Worm (Caenorhabditis elegans) whole organism, L4 larva: Measurements from ENCODE around the gene R166.3.

Experiments used
- aly-2 ChIP-seq: sonication (generic microtip); optimal IDR thresholded peaks from 2 replicates; lab custom pipeline; 2018; ENCODE audit warnings: missing biosample characterization, missing genetic modification characterization
- hlh-30 ChIP-seq: sonication (generic microtip); optimal IDR thresholded peaks from 2 replicates; lab custom pipeline; 2017; ENCODE audit warnings: antibody characterized with exemption, mild to moderate bottlenecking, missing genetic modification characterization, missing compliant biosample characterization; ENCODE audit not compliant: insufficient read depth
- jun-1 ChIP-seq: fragments of 150-350 bp; optimal IDR thresholded peaks from 2 replicates; lab custom pipeline; 2014; ENCODE audit warnings: missing biosample characterization, missing genetic modification reagents, missing genetic modification characterization
- lir-3 ChIP-seq: sonication (generic microtip); optimal IDR thresholded peaks from 2 replicates; lab custom pipeline; 2016; ENCODE audit warnings: mild to moderate bottlenecking, missing genetic modification characterization, missing compliant biosample characterization
- nhr-25 ChIP-seq: sonication (generic microtip); optimal IDR thresholded peaks from 2 replicates; lab custom pipeline; 2017; ENCODE audit warnings: missing genetic modification characterization, mild to moderate bottlenecking, missing compliant biosample characterization, antibody characterized with exemption, moderate library complexity, borderline replicate concordance; ENCODE audit not compliant: insufficient read depth
- skn-1 ChIP-seq: fragments of 150-350 bp; optimal IDR thresholded peaks from 2 replicates; lab custom pipeline; 2014; ENCODE audit warnings: missing biosample characterization, missing genetic modification characterization
- zag-1 ChIP-seq: fragments of 150-350 bp; optimal IDR thresholded peaks from 2 replicates; lab custom pipeline; 2014; ENCODE audit warnings: missing biosample characterization, missing genetic modification characterization

- no peak for TF ChIP-seq nhr-25 (tag; lab: Kevin White, UChicago)
- no peak for TF ChIP-seq aly-2
- TF ChIP-seq lir-3 (tag; lab: Kevin White, UChicago), result no peak
- no peak for TF ChIP-seq jun-1
- no peak for TF ChIP-seq zag-1 (tag; lab: Kevin White, UChicago)
- no peak for TF ChIP-seq skn-1 (tag; lab: Kevin White, UChicago)
- no peak for TF ChIP-seq hlh-30 (tag; lab: Kevin White, UChicago)
Measured at ce11 chrII:10571967-10572366, 32.8 kb upstream of the R166.3 start, which contains the start of gene C06A1.3.
